Worm (Caenorhabditis elegans): ENCODE measurements around the gene nuc-1.

DNA sequence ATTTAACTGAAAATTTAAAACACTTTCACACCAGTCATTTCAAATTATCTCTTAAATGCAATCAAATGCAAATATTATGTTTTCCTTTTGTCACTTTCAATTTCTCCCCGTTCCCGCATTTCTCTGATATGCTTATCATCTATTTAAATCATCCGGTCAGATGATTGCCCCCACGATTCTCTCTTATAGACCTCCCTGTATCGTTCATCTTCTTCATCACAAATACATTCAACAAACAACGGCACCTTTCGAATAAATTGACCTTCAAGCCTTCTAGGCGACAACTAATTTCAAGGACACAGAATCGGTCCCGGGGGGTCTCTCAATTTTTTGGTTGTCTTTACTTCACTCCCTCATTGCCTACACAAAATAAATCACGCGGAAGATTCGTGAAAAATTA is 9.2 kb downstream of the nuc-1 start:
- no peak for TF ChIP-seq klf-2 (GFP tag; conservative IDR thresholded peaks at IDR 0.05)
- TF ChIP-seq ztf-23 (GFP tag; IDR thresholded peaks at IDR 0.05): no peak
- no peak for TF ChIP-seq ztf-29 (GFP tag; IDR thresholded peaks at IDR 0.05)
- no peak for TF ChIP-seq ref-1 (GFP tag; conservative IDR thresholded peaks at IDR 0.05)
- no peak for TF ChIP-seq T22C8.4 (GFP tag; IDR thresholded peaks at IDR 0.05)
